Worm (Caenorhabditis elegans) whole organism, L2 larva: ENCODE measurements around the gene srw-69.

Experiments used
- Y55F3AM.14 ChIP-seq: fragments of 200-800 bp; sonication (Bioruptor generic); optimal IDR thresholded peaks from 2 replicates; lab custom pipeline; 2018; ENCODE audit warnings: mild to moderate bottlenecking, missing genetic modification characterization, missing compliant biosample characterization
- alr-1 ChIP-seq: fragments of 150-350 bp; optimal IDR thresholded peaks from 2 replicates; lab custom pipeline; 2014; ENCODE audit warnings: missing biosample characterization, missing genetic modification characterization
- fos-1 ChIP-seq: fragments of 150-350 bp; optimal IDR thresholded peaks from 2 replicates; lab custom pipeline; 2014; ENCODE audit warnings: missing biosample characterization, missing genetic modification characterization
- gmeb-1 ChIP-seq: fragments of 150-350 bp; optimal IDR thresholded peaks from 2 replicates; lab custom pipeline; 2014; ENCODE audit warnings: missing biosample characterization, missing genetic modification characterization
- lin-11 ChIP-seq: fragments of 150-350 bp; sonication (generic microtip); optimal IDR thresholded peaks from 2 replicates; lab custom pipeline; 2014; ENCODE audit warnings: missing biosample characterization, missing genetic modification characterization, inconsistent platforms, mixed read lengths
- mab-5 ChIP-seq: fragments of 150-350 bp; optimal IDR thresholded peaks from 2 replicates; lab custom pipeline; 2014; ENCODE audit warnings: missing biosample characterization, missing genetic modification characterization
- nhr-10 ChIP-seq: sonication (generic microtip); optimal IDR thresholded peaks from 2 replicates; lab custom pipeline; 2017; ENCODE audit warnings: missing biosample characterization, missing genetic modification characterization
- nhr-129 ChIP-seq: fragments of 150-350 bp; optimal IDR thresholded peaks from 2 replicates; lab custom pipeline; 2014; ENCODE audit warnings: missing biosample characterization, missing genetic modification characterization
- nhr-21 ChIP-seq: fragments of 150-350 bp; optimal IDR thresholded peaks from 2 replicates; lab custom pipeline; 2014; ENCODE audit warnings: missing biosample characterization, missing genetic modification characterization
- nhr-6 ChIP-seq: fragments of 150-350 bp; optimal IDR thresholded peaks from 2 replicates; lab custom pipeline; 2014; ENCODE audit warnings: missing biosample characterization, missing genetic modification characterization
- sem-4 ChIP-seq: fragments of 150-350 bp; optimal IDR thresholded peaks from 2 replicates; lab custom pipeline; 2014; ENCODE audit warnings: missing biosample characterization, missing genetic modification reagents, missing genetic modification characterization
- skn-1 ChIP-seq: sonication (generic microtip); optimal IDR thresholded peaks from 2 replicates; lab custom pipeline; 2017; ENCODE audit warnings: missing biosample characterization, missing genetic modification characterization
- unc-55 ChIP-seq: fragments of 150-350 bp; sonication (generic microtip); optimal IDR thresholded peaks from 3 replicates; lab custom pipeline; 2014; ENCODE audit warnings: missing biosample characterization, missing genetic modification reagents, missing genetic modification characterization
- ztf-1 ChIP-seq: fragments of 200-800 bp; sonication (Bioruptor generic); conservative IDR thresholded peaks from 2 replicates; pipeline ENCODE4 v1.3.6; 2022; ENCODE audit warnings: missing genetic modification characterization, missing compliant biosample characterization
- ztf-11 ChIP-seq: sonication (generic microtip); optimal IDR thresholded peaks from 2 replicates; lab custom pipeline; 2017; ENCODE audit warnings: missing biosample characterization, missing genetic modification characterization

srw-69 gene

ce11 chrV:7386052-7386573, 42.7 kb downstream of the srw-69 start, which contains the start of gene srp-6:
Gene srp-6 (minus strand): TSS chrV:7386102.
- no peak for TF ChIP-seq Y55F3AM.14 (GFP tag; lab: Kevin White, UChicago)
- no peak for TF ChIP-seq alr-1
- TF ChIP-seq nhr-10 (tag; lab: Kevin White, UChicago), result no peak
- peak; percentile 2 for TF ChIP-seq fos-1 (tag; lab: Kevin White, UChicago)
- TF ChIP-seq ztf-1 (GFP tag; lab: Robert Waterston, UW), result no peak
- no peak for TF ChIP-seq nhr-6 (tag; lab: Kevin White, UChicago)
- peak; percentile 6 for TF ChIP-seq unc-55 (GFP tag; lab: Kevin White, UChicago)
- no peak for TF ChIP-seq sem-4 (tag; lab: Kevin White, UChicago)
- TF ChIP-seq lin-11 (tag; lab: Kevin White, UChicago), result no peak

- TF ChIP-seq lin-11 (tag; lab: Kevin White, UChicago) (no peak), fos-1 (tag; lab: Kevin White, UChicago) (no peak)
Observed at ce11 chrV:7381008-7381407, 47.8 kb downstream of the srw-69 start, which contains the start of gene C03G6.17. Gene C03G6.17 (minus strand): TSS chrV:7381108.

- no peak for TF ChIP-seq ztf-11
- no peak for TF ChIP-seq skn-1 (tag; lab: Kevin White, UChicago)
- TF ChIP-seq nhr-129 (tag; lab: Kevin White, UChicago), result no peak
- no peak for TF ChIP-seq gmeb-1
- TF ChIP-seq fos-1 (tag; lab: Kevin White, UChicago), result no peak
- TF ChIP-seq nhr-21 (tag; lab: Kevin White, UChicago), result no peak
- no peak for TF ChIP-seq nhr-10 (tag; lab: Kevin White, UChicago)
- TF ChIP-seq alr-1, result no peak
- no peak for TF ChIP-seq mab-5
- TF ChIP-seq, all 48 proteins: peak for 0
Observed at ce11 chrV:7379384-7379783, 49.4 kb downstream of the srw-69 start, which contains the start of gene srsx-24. Gene srsx-24 (minus strand): TSS chrV:7379484.
